Worm (Caenorhabditis elegans): Measurements from ENCODE around the gene F46C3.7.

DNA sequence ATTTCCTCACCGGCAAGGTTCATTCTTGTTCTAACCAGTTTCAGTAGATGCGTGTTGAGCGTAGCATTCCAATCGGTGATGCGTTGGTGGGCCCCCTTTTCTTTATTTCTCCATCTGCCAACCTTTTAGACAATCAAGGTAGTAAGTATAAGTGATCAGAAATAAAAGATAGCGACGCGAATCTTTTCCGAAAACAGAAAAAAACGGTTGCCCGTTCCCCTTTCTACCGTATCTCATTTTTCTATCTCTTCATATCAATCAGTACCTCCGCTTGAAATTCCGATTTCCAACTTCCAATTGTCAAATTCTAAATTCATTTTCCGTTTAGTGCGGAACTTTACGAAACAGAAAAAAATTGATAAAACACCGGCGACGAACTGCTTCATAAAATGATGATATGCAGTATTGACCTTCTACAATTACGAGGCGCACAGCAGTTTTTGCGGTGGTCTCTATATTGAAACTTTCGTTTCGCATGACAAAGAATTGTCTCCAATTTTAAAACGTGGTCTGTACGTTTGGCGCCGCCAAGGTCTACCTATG lies 39.6 kb downstream of the F46C3.7 start:
- TF ChIP-seq snpc-4 (tag; optimal IDR thresholded peaks at IDR 0.05) (no peak), lin-13 (tag; optimal IDR thresholded peaks at IDR 0.05) (no peak), flh-1 (GFP tag; optimal IDR thresholded peaks at IDR 0.05) (no peak), nhr-12 (tag; optimal IDR thresholded peaks at IDR 0.05) (no peak), ham-2 (GFP tag; optimal IDR thresholded peaks at IDR 0.05) (no peak), nhr-76 (tag; optimal IDR thresholded peaks at IDR 0.05) (no peak), nhr-28 (tag; optimal IDR thresholded peaks at IDR 0.05) (no peak), mls-2 (tag; optimal IDR thresholded peaks at IDR 0.05) (no peak), nhr-237 (tag; optimal IDR thresholded peaks at IDR 0.05) (no peak), ces-1 (GFP tag; optimal IDR thresholded peaks at IDR 0.05) (no peak), elt-3 (tag; optimal IDR thresholded peaks at IDR 0.05) (no peak), drap-1 (GFP tag; optimal IDR thresholded peaks at IDR 0.05) (no peak)
